Worm (Caenorhabditis elegans): Measurements from ENCODE around the gene gpa-8.
A peak's percentile ranks its signal among the peaks of the same experiment; 100 is the strongest.

Gene gpa-8

DNA sequence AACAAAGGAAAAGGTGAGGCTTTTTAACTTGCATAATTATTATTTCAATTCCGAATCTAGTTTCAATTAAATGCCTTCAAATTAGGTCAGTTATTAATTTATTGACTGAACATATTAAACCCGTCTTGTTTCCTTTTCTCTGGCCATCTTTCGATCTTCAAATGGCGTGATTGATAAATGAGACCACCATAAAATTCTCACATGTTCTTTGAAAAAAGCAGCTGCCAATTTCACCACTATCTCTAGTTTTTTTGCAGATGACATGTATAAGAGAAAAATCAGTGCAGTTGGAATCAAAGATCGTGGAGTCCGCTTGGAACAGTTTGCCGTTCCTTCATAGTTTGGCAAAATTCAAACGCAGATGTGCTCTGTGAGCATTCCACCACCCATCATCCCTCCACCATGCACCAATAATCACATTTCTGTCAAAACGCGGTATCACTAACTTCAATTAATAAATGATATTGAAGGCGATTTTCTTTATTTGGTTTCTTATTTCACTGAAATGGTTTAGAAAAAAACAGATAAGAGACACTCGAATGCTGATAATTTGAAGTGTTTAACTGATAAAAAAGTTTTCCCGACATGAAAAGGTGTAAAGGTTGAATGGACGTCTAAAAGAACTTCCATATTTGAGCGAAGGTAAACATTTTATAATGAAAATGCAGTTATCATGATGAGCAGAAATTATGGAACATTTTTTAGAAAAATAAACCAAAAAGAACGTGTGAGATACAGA is 2.4 kb downstream of the gpa-8 start:
- no peak for TF ChIP-seq nhr-48 (tag; optimal IDR thresholded peaks at IDR 0.05)
- no peak for TF ChIP-seq dmd-8 (GFP tag; IDR thresholded peaks at IDR 0.05)
- TF ChIP-seq zag-1 (tag; optimal IDR thresholded peaks at IDR 0.05): no peak
- 0 out of 2 replicates have a peak, but pooled peaks have one; percentile 38 for TF ChIP-seq mxl-2 (GFP tag; conservative IDR thresholded peaks at IDR 0.05)
- no peak for TF ChIP-seq mep-1 (tag; optimal IDR thresholded peaks at IDR 0.05)
- TF ChIP-seq F44E2.7 (GFP tag; IDR thresholded peaks at IDR 0.05): no peak
- TF ChIP-seq T20F7.1 (GFP tag; optimal IDR thresholded peaks at IDR 0.05): no peak
- TF ChIP-seq set-16 (GFP tag; IDR thresholded peaks at IDR 0.05): no peak
- no peak for TF ChIP-seq madf-5 (GFP tag; IDR thresholded peaks at IDR 0.05)
- TF ChIP-seq nhr-76 (tag; optimal IDR thresholded peaks at IDR 0.05): no peak
- TF ChIP-seq lin-1 (GFP tag; IDR thresholded peaks at IDR 0.05): no peak
- TF ChIP-seq snpc-1.2 (GFP tag; IDR thresholded peaks at IDR 0.05): no peak
- peak; percentile 74 for TF ChIP-seq hlh-11 (tag; optimal IDR thresholded peaks at IDR 0.05)
- TF ChIP-seq daf-16 (GFP tag; optimal IDR thresholded peaks at IDR 0.05): peak in 1 of 2 experiments; percentile 61
- peak; percentile 91 for TF ChIP-seq daf-16 (tag; optimal IDR thresholded peaks at IDR 0.05)
- TF ChIP-seq tra-1 (GFP tag; IDR thresholded peaks at IDR 0.05): 0 out of 2 replicates have a peak, but pooled peaks have one; percentile 50
- TF ChIP-seq unc-39 (tag; optimal IDR thresholded peaks at IDR 0.05): no peak
- no peak for TF ChIP-seq F49E8.2 (tag; optimal IDR thresholded peaks at IDR 0.05; ENCODE audit: borderline replicate concordance)
- no peak for TF ChIP-seq zfp-2 (tag; optimal IDR thresholded peaks at IDR 0.05)
- TF ChIP-seq php-3 (GFP tag; IDR thresholded peaks at IDR 0.05): peak; percentile 56; the same call in 1 of the 2 replicates
- peak; percentile 71 for TF ChIP-seq nhr-6 (tag; optimal IDR thresholded peaks at IDR 0.05)
- TF ChIP-seq daf-12 (tag; optimal IDR thresholded peaks at IDR 0.05): no peak
- TF ChIP-seq nhr-11 (tag; optimal IDR thresholded peaks at IDR 0.05): no peak
- TF ChIP-seq egl-27 (tag; optimal IDR thresholded peaks at IDR 0.05): no peak
- TF ChIP-seq ztf-11 (tag; optimal IDR thresholded peaks at IDR 0.05): no peak
- no peak for TF ChIP-seq hmg-1.1 (GFP tag; IDR thresholded peaks at IDR 0.05)
- TF ChIP-seq hlh-30 (tag; optimal IDR thresholded peaks at IDR 0.05; ENCODE audit: insufficient read depth): peak; percentile 70
- TF ChIP-seq pqm-1 (tag; optimal IDR thresholded peaks at IDR 0.05): peak; percentile 83
- TF ChIP-seq dmd-6 (GFP tag; IDR thresholded peaks at IDR 0.05): peak; percentile 50
- no peak for TF ChIP-seq vab-7 (GFP tag; IDR thresholded peaks at IDR 0.05)
- TF ChIP-seq ces-1 (GFP tag; optimal IDR thresholded peaks at IDR 0.05): no peak
- TF ChIP-seq F37D6.2 (tag; optimal IDR thresholded peaks at IDR 0.05): no peak
- TF ChIP-seq aha-1 (tag): peak; percentile 65
- no peak for TF ChIP-seq rbr-2 (tag; optimal IDR thresholded peaks at IDR 0.05)
- peak; percentile 30 for TF ChIP-seq nhr-28 (tag; optimal IDR thresholded peaks at IDR 0.05)
- peak; percentile 35 for TF ChIP-seq dve-1 (tag; optimal IDR thresholded peaks at IDR 0.05; ENCODE audit: insufficient read depth)
- TF ChIP-seq mes-2 (tag; optimal IDR thresholded peaks at IDR 0.05; ENCODE audit: poor library complexity, severe bottlenecking): no peak
- TF ChIP-seq unc-62 (GFP tag; optimal IDR thresholded peaks at IDR 0.05 in 1 of 2): peak in 1 of 2 experiments; percentile 7
- no peak for TF ChIP-seq unc-62 (tag; optimal IDR thresholded peaks at IDR 0.05)
- peak; percentile 32 for TF ChIP-seq mxl-3 (GFP tag; optimal IDR thresholded peaks at IDR 0.05)
- no peak for TF ChIP-seq Y48G9A.11 (GFP tag; IDR thresholded peaks at IDR 0.05)
- TF ChIP-seq lin-15B (tag; optimal IDR thresholded peaks at IDR 0.05): no peak
- peak in 1 of 2 experiments; percentile 65 for TF ChIP-seq mdl-1 (tag; optimal IDR thresholded peaks at IDR 0.05)
- no peak for TF ChIP-seq ceh-28 (tag; optimal IDR thresholded peaks at IDR 0.05)
- no peak for TF ChIP-seq F10B5.3 (tag; optimal IDR thresholded peaks at IDR 0.05)
